Worm (Caenorhabditis elegans) whole organism, early embryonic: ENCODE measurements around the gene Y54G2A.41.

ENCODE experiments used
- aly-1 ChIP-seq: sonication (generic microtip); optimal IDR thresholded peaks from 2 replicates; lab custom pipeline; 2016; ENCODE audit warnings: missing genetic modification characterization, missing compliant biosample characterization
- ama-1 ChIP-seq: fragments of 150-350 bp; optimal IDR thresholded peaks from 2 replicates; lab custom pipeline; 2014
- ceh-13 ChIP-seq: fragments of 200-800 bp; sonication (Bioruptor generic); optimal IDR thresholded peaks from 2 replicates; lab custom pipeline; 2018; ENCODE audit warnings: mild to moderate bottlenecking, missing genetic modification characterization, missing compliant biosample characterization
- flt-1 ChIP-seq: fragments of 200-800 bp; sonication (Bioruptor generic); IDR thresholded peaks from 2 replicates; pipeline ENCODE4 v1.3.6; 2022; ENCODE audit warnings: missing genetic modification characterization, missing compliant biosample characterization
- hmg-4 ChIP-seq: fragments of 200-800 bp; sonication (Bioruptor generic); optimal IDR thresholded peaks from 2 replicates; lab custom pipeline; 2018; ENCODE audit warnings: mild to moderate bottlenecking, missing genetic modification characterization, missing compliant biosample characterization
- sea-1 ChIP-seq: fragments of 200-800 bp; sonication (Bioruptor generic); conservative IDR thresholded peaks from 2 replicates; pipeline ENCODE4 v1.3.6; 2022; ENCODE audit warnings: missing genetic modification characterization, missing compliant biosample characterization
- tbx-37 ChIP-seq: fragments of 200-800 bp; sonication (Bioruptor generic); conservative IDR thresholded peaks from 2 replicates; pipeline ENCODE4 v1.3.6; 2022; ENCODE audit warnings: missing genetic modification reagents, missing genetic modification characterization, missing compliant biosample characterization
- tra-4 ChIP-seq: sonication (generic microtip); optimal IDR thresholded peaks from 2 replicates; lab custom pipeline; 2017; ENCODE audit warnings: missing genetic modification characterization, missing compliant biosample characterization

DNA sequence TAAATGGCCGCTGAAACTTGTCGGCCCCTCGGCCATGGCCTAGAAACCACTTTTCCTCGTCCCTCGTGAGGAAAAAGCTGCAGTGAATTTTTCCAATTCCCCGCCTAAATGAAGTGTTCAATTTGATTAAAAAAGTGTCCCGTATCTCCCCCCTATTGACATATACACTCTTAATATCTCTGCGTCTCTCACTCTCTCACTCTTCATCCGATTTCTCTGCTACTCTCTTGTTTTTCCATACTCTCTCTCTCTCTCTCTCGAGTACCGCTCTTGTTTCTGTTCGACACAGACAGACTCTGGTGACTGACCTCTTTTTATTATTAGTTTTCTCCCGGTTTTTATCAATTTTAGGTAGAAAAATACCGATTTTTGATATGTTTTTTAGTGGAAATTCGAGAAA, 33.4 kb downstream of the Y54G2A.41 start:
- TF ChIP-seq ama-1: no peak
- TF ChIP-seq aly-1 (tag; lab: Kevin White, UChicago): no peak
- no peak for TF ChIP-seq tra-4 (tag; lab: Kevin White, UChicago)
- no peak for TF ChIP-seq ceh-13
- no peak for TF ChIP-seq flt-1 (GFP tag; lab: Robert Waterston, UW)
- no peak for TF ChIP-seq sea-1 (GFP tag; lab: Robert Waterston, UW)
- no peak for TF ChIP-seq hmg-4 (GFP tag; lab: Kevin White, UChicago)
- TF ChIP-seq tbx-37: no peak
